Fruit fly (Drosophila melanogaster) whole organism, adult: ENCODE results near the gene meru.

ENCODE experiments used
- CG11617 ChIP-seq: fragments of 200-800 bp; sonication (Bioruptor generic); optimal IDR thresholded peaks from 2 replicates; lab custom pipeline; 2017; ENCODE audit warnings: mild to moderate bottlenecking, missing biosample characterization, missing genetic modification reagents, missing genetic modification characterization
- CG12768 ChIP-seq: fragments of 200-800 bp; sonication (Bioruptor generic); optimal IDR thresholded peaks from 2 replicates; lab custom pipeline; 2017; ENCODE audit warnings: missing biosample characterization, missing genetic modification characterization, mild to moderate bottlenecking, moderate library complexity, missing genetic modification reagents
- Hr96 ChIP-seq: fragments of 200-800 bp; sonication (Bioruptor generic); optimal IDR thresholded peaks from 2 replicates; lab custom pipeline; 2016; ENCODE audit warnings: missing biosample characterization, missing genetic modification characterization
- kay ChIP-seq: fragments of 200-800 bp; sonication (Bioruptor generic); peaks from one replicate; lab custom pipeline; 2016; ENCODE audit warnings: missing biosample characterization, missing genetic modification characterization, borderline replicate concordance
- ovo ChIP-seq: fragments of 200-800 bp; sonication (Bioruptor generic); optimal IDR thresholded peaks from 2 replicates; lab custom pipeline; 2016; ENCODE audit warnings: missing biosample characterization, missing genetic modification characterization
- toe ChIP-seq: fragments of 200-800 bp; sonication (Bioruptor generic); optimal IDR thresholded peaks from 2 replicates; lab custom pipeline; 2016; ENCODE audit warnings: missing biosample characterization, missing genetic modification characterization

DNA sequence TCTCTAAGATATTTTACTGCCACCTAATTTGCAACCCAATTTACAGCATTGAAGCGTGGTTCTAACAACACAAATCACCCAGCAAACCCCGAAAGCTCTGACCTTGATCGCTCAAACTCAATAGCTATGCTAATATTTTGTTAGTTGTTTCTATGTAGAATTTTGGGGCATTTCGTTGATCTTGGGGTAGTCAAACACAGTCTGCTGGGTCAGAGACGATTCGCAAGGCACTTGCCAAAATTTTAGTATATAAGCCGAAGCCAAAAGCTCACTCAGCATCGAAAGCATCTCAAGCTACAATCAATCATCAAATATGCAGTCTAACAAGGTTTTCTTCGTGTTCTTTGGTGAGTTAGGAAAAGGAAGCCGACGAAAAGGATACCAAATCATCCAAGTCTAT, 34.7 kb downstream of the meru start, which contains the start of gene CG13445:
- TF ChIP-seq toe, result no peak
- no peak for TF ChIP-seq kay (GFP tag; lab: Kevin White, UChicago)
- no peak for TF ChIP-seq ovo (GFP tag; lab: Kevin White, UChicago)
- TF ChIP-seq Hr96, result no peak
- TF ChIP-seq CG11617 (GFP tag; lab: Kevin White, UChicago), result no peak
- no peak for TF ChIP-seq CG12768 (GFP tag; lab: Kevin White, UChicago)
